Worm (Caenorhabditis elegans): Measurements from ENCODE around the gene M01F1.4.

M01F1.4 gene

DNA sequence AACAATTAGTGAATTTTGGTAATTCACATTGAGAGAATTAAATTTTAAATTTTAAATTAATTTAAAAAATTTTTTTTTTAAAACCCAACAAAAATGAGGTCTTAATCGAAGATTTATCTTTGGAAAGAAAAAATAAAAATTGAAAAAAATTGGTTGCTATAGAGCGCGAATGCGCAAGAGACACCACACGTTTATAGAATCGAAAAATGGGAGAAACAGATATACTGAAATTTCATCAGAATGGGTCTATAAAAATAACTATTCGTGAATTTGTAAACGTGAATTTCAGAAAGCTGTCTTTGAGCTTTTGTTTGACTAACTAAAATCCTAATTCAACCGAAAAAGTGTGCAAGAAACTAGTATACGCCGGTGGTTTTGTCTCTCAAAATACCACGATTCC, 30.6 kb upstream of the M01F1.4 start (continued):
- TF ChIP-seq ztf-1 (GFP tag; conservative IDR thresholded peaks at IDR 0.05) (no peak), elt-3 (tag; optimal IDR thresholded peaks at IDR 0.05) (no peak), nhr-11 (tag; optimal IDR thresholded peaks at IDR 0.05) (no peak), ceh-16 (tag; optimal IDR thresholded peaks at IDR 0.05) (no peak), R02D3.7 (tag; optimal IDR thresholded peaks at IDR 0.05) (no peak), nhr-237 (tag; optimal IDR thresholded peaks at IDR 0.05) (no peak), gmeb-1 (tag; optimal IDR thresholded peaks at IDR 0.05) (peak; percentile 55), mdl-1 (tag; optimal IDR thresholded peaks at IDR 0.05) (no peak), ama-1 (optimal IDR thresholded peaks at IDR 0.05) (no peak), crh-2 (tag; optimal IDR thresholded peaks at IDR 0.05) (peak; percentile 37), nhr-129 (tag; optimal IDR thresholded peaks at IDR 0.05) (peak; percentile 23), sem-4 (tag; optimal IDR thresholded peaks at IDR 0.05) (no peak), nhr-25 (tag; optimal IDR thresholded peaks at IDR 0.05) (no peak), dmd-4 (tag; optimal IDR thresholded peaks at IDR 0.05) (no peak), mab-5 (tag; optimal IDR thresholded peaks at IDR 0.05) (no peak), fos-1 (tag; optimal IDR thresholded peaks at IDR 0.05) (peak; percentile 47), ZK546.5 (tag; optimal IDR thresholded peaks at IDR 0.05) (no peak), zag-1 (tag; optimal IDR thresholded peaks at IDR 0.05) (no peak), peb-1 (tag; optimal IDR thresholded peaks at IDR 0.05) (no peak)

DNA sequence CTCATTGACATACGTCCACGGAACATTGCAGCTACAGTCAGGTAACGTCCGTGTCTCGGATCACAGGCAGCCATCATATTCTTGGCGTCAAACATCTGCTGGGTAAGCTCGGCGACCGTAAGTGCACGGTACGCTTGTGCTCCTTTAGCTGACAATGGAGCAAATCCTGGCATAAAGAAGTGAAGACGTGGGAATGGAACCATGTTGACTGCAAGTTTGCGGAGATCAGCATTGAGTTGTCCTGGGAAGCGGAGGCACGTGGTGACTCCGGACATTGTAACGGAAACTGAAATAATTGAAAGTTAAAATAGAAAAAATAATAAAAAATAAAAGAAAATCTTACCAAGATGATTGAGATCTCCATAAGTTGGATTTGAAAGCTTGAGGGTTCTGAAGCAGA, 29.7 kb upstream of the M01F1.4 start:
- TF ChIP-seq alr-1 (tag; optimal IDR thresholded peaks at IDR 0.05), result no peak
- TF ChIP-seq blmp-1 (tag; optimal IDR thresholded peaks at IDR 0.05; ENCODE audit: insufficient read depth), result no peak
- no peak for TF ChIP-seq elt-1 (tag; optimal IDR thresholded peaks at IDR 0.05)
- TF ChIP-seq snpc-4 (tag; optimal IDR thresholded peaks at IDR 0.05), result no peak
- no peak for TF ChIP-seq C34F6.9 (tag; optimal IDR thresholded peaks at IDR 0.05)
- TF ChIP-seq mbf-1 (tag; optimal IDR thresholded peaks at IDR 0.05), result no peak
- TF ChIP-seq ama-1 (optimal IDR thresholded peaks at IDR 0.05), result no peak
- TF ChIP-seq peb-1 (tag; optimal IDR thresholded peaks at IDR 0.05), result no peak
- TF ChIP-seq nhr-21 (tag; optimal IDR thresholded peaks at IDR 0.05), result no peak
- TF ChIP-seq unc-62 (GFP tag; optimal IDR thresholded peaks at IDR 0.05), result no peak
- TF ChIP-seq ZK546.5 (tag; optimal IDR thresholded peaks at IDR 0.05), result no peak
- TF ChIP-seq nhr-10 (tag; optimal IDR thresholded peaks at IDR 0.05), result no peak
- no peak for TF ChIP-seq gmeb-1 (tag; optimal IDR thresholded peaks at IDR 0.05)
- no peak for TF ChIP-seq skn-1 (tag; optimal IDR thresholded peaks at IDR 0.05)
- no peak for TF ChIP-seq lin-39 (tag; optimal IDR thresholded peaks at IDR 0.05)
- no peak for TF ChIP-seq nhr-23 (tag; optimal IDR thresholded peaks at IDR 0.05)

DNA sequence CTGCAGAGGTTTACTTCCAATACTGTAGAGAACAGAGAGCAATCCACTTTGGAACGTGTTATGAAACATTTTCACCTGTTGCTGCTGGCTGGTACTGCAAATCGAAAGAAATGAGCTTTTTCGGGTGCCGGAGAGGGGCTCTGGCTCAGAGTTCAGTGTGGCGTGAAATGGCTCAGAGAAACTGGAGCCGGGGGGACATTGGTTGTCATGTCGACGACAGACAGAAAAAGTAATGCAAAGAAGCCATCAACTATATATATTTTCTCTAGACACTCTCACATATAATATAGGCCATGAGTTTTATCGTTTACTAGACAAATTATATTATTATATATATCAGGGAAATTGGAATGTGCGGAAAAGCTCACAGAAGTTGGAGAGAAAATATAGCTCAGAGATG, 27.6 kb upstream of the M01F1.4 start, which contains the start of gene cfap-20:
TSS of gene cfap-20 (minus strand) at position 101 of the 400 bp plus-strand sequence.
- TF ChIP-seq skn-1 (tag; optimal IDR thresholded peaks at IDR 0.05) (no peak), nhr-77 (tag; optimal IDR thresholded peaks at IDR 0.05) (no peak), unc-62 (GFP tag; optimal IDR thresholded peaks at IDR 0.05) (no peak)

DNA sequence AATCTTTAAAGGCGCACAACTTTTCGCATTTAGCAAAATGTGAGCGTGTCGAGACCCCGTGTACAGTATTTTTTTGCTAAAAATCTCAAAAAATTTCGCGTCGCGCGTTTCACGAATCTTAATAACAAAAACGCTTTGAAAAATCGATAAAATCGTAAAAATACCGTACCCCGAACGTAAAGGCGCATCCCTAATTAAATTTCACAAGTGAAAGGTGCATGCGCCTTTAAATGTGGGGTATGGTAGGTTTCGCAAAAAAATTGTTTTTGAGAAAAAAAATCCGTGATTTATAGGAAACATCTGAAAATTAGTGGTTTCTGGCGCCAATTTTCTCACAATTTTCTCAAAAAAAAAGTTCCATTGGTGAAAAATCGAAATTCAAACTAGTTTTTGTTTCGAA, 24.4 kb upstream of the M01F1.4 start:
- TF ChIP-seq alr-1 (tag; optimal IDR thresholded peaks at IDR 0.05) (no peak), nhr-10 (tag; optimal IDR thresholded peaks at IDR 0.05) (no peak), ceh-16 (tag; optimal IDR thresholded peaks at IDR 0.05) (no peak)

DNA sequence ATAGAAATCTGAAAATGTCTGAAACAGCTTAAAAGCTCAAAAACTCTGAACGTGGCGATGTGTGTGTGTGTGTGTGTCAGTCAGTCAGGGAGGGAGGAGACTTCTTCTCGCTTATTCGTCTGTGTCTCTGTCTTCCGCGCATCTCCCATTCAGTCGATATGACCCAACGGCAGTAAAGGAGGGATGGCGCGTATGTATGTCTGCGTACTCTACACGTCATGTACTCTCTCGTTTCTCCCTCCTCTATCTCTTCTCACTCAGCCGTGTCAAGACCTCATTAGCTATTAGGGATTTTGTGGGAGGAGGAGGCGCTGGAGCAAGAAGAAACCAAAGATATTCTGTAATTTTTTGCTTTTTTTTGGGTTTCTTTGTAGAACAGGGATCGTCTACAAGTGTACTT, 22.2 kb upstream of the M01F1.4 start:
- no peak for TF ChIP-seq skn-1 (tag; optimal IDR thresholded peaks at IDR 0.05)
- TF ChIP-seq nhr-11 (tag; optimal IDR thresholded peaks at IDR 0.05), result no peak
- TF ChIP-seq C34F6.9 (tag; optimal IDR thresholded peaks at IDR 0.05), result peak; percentile 92
- TF ChIP-seq mab-5 (tag; optimal IDR thresholded peaks at IDR 0.05), result peak; percentile 18
- TF ChIP-seq nhr-12 (tag; optimal IDR thresholded peaks at IDR 0.05), result no peak
- TF ChIP-seq ZK546.5 (tag; optimal IDR thresholded peaks at IDR 0.05), result no peak
- no peak for TF ChIP-seq nhr-237 (tag; optimal IDR thresholded peaks at IDR 0.05)
- peak; percentile 91 for TF ChIP-seq nhr-129 (tag; optimal IDR thresholded peaks at IDR 0.05)
- no peak for TF ChIP-seq ceh-16 (tag; optimal IDR thresholded peaks at IDR 0.05)
- TF ChIP-seq Y55F3AM.14 (GFP tag; optimal IDR thresholded peaks at IDR 0.05), result no peak
- no peak for TF ChIP-seq nhr-25 (tag; optimal IDR thresholded peaks at IDR 0.05)
- TF ChIP-seq lsy-2 (tag; optimal IDR thresholded peaks at IDR 0.05), result peak; percentile 48 to 78
- TF ChIP-seq egl-27 (tag; optimal IDR thresholded peaks at IDR 0.05), result peak; percentile 62
- TF ChIP-seq dmd-4 (tag; optimal IDR thresholded peaks at IDR 0.05), result no peak
- TF ChIP-seq nhr-23 (tag; optimal IDR thresholded peaks at IDR 0.05), result no peak
- TF ChIP-seq ztf-4 (tag; optimal IDR thresholded peaks at IDR 0.05), result no peak
- TF ChIP-seq sma-9 (GFP tag; optimal IDR thresholded peaks at IDR 0.05), result peak; percentile 68
- no peak for TF ChIP-seq sma-9 (tag; optimal IDR thresholded peaks at IDR 0.05)
- peak; percentile 57 for TF ChIP-seq lin-11 (tag; optimal IDR thresholded peaks at IDR 0.05)
- TF ChIP-seq mbf-1 (tag; optimal IDR thresholded peaks at IDR 0.05), result no peak
- TF ChIP-seq zag-1 (tag; optimal IDR thresholded peaks at IDR 0.05), result peak; percentile 58
- TF ChIP-seq sma-3 (GFP tag; optimal IDR thresholded peaks at IDR 0.05), result no peak
- TF ChIP-seq lin-13 (GFP tag; optimal IDR thresholded peaks at IDR 0.05), result peak; percentile 45
- TF ChIP-seq blmp-1 (tag; optimal IDR thresholded peaks at IDR 0.05; ENCODE audit: insufficient read depth), result no peak
- TF ChIP-seq ztf-11 (tag; optimal IDR thresholded peaks at IDR 0.05), result no peak
- peak; percentile 84 for TF ChIP-seq unc-55 (GFP tag; optimal IDR thresholded peaks at IDR 0.05)
- TF ChIP-seq nhr-77 (tag; optimal IDR thresholded peaks at IDR 0.05), result no peak
- no peak for TF ChIP-seq peb-1 (tag; optimal IDR thresholded peaks at IDR 0.05)
- TF ChIP-seq lin-39 (tag; optimal IDR thresholded peaks at IDR 0.05), result no peak
- TF ChIP-seq R02D3.7 (tag; optimal IDR thresholded peaks at IDR 0.05), result no peak
- TF ChIP-seq fos-1 (tag; optimal IDR thresholded peaks at IDR 0.05), result peak; percentile 47
- no peak for TF ChIP-seq alr-1 (tag; optimal IDR thresholded peaks at IDR 0.05)

All from whole organism, L2 larva.